Fruit fly (Drosophila melanogaster) S2 (cell line): Measurements from ENCODE around the gene CG10749.

Experiments
- CG8478 ChIP-seq: fragments of >200 bp; optimal IDR thresholded peaks from 2 replicates; lab custom pipeline; 2018
- CTCF ChIP-seq, 2 experiments: fragments of >200 bp; optimal IDR thresholded peaks; 2 replicates each; lab custom pipeline; 2018

DNA sequence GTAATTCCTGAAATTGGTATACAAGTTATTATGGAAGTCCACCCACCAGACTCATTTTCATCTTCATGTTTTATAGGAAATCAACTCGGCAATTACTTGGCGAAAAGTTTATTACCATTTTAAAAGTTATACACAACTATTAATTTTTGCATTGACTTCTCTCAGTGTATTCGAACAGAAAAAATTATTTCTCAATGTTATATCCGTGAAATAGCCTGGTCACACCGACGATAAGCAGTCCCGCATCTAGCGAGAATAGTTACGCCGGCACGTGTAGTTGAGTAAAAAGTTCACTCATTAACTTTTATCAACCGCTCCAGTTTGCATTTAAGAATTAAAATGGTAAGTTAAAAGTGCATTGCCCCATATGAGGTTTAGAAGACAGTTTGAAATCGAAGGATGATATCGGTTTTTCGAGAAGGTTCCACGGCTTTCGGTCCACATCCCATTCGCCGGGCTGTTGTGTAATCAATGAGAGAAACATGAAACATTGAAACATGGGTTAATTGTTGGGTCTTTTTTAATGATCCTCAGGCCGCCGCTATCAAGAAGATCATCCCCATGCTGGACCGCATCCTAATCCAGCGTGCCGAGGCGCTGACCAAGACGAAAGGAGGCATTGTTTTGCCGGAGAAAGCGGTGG is 43.7 kb downstream of the CG10749 start, which contains the start of gene CG11267:
- TF ChIP-seq CG8478 (lab: Kevin White, UChicago) (no peak), CTCF (optimal IDR thresholded peaks at IDR 0.05; lab: Kevin White, UChicago) (no peak)
